Worm (Caenorhabditis elegans) whole organism, L4 larva: ENCODE data around the gene ama-1.

Experiments used
- aha-1 ChIP-seq: fragments of 150-350 bp; peaks from one replicate; lab custom pipeline; 2014; ENCODE audit warnings: missing biosample characterization, missing genetic modification characterization
- ama-1 ChIP-seq: fragments of 150-350 bp; optimal IDR thresholded peaks from 2 replicates; lab custom pipeline; 2014; ENCODE audit warnings: inconsistent platforms, mixed read lengths
- dmd-8 ChIP-seq: fragments of 200-800 bp; sonication (Bioruptor generic); IDR thresholded peaks from 2 replicates; pipeline ENCODE4 v1.3.6; 2022; ENCODE audit warnings: missing genetic modification characterization, missing compliant biosample characterization
- egl-27 ChIP-seq: sonication (generic microtip); optimal IDR thresholded peaks from 3 replicates; lab custom pipeline; 2017; ENCODE audit warnings: missing biosample characterization, missing genetic modification reagents, missing genetic modification characterization
- fos-1 ChIP-seq: fragments of 150-350 bp; optimal IDR thresholded peaks from 2 replicates; lab custom pipeline; 2014; ENCODE audit warnings: missing biosample characterization, missing genetic modification characterization
- lim-7 ChIP-seq: fragments of 200-800 bp; sonication (Bioruptor generic); IDR thresholded peaks from 2 replicates; pipeline ENCODE4 v1.3.6; 2022; ENCODE audit warnings: missing genetic modification characterization, missing compliant biosample characterization
- lin-38 ChIP-seq: fragments of 200-800 bp; sonication (Bioruptor generic); IDR thresholded peaks from 2 replicates; pipeline ENCODE4 v1.3.6; 2022; ENCODE audit warnings: missing genetic modification reagents, missing genetic modification characterization, missing compliant biosample characterization
- lsy-2 ChIP-seq, 2 experiments: fragments of 150-350 bp in 1 of 2; sonication (generic microtip) in 1 of 2; optimal IDR thresholded peaks; 2 replicates each; lab custom pipeline; 2014 to 2017; ENCODE audit warnings: missing biosample characterization in 2 of 2, missing genetic modification characterization in 2 of 2
- mdt-29 ChIP-seq: fragments of 200-800 bp; sonication (Bioruptor generic); IDR thresholded peaks from 2 replicates; pipeline ENCODE4 v1.3.6; 2022; ENCODE audit warnings: missing genetic modification reagents, missing genetic modification characterization, missing compliant biosample characterization
- nhr-76 ChIP-seq: fragments of 150-350 bp; optimal IDR thresholded peaks from 2 replicates; lab custom pipeline; 2014; ENCODE audit warnings: missing biosample characterization, missing genetic modification characterization
- tag-97 ChIP-seq: fragments of 200-800 bp; sonication (Bioruptor generic); IDR thresholded peaks from 2 replicates; pipeline ENCODE4 v1.3.6; 2022; ENCODE audit warnings: missing genetic modification characterization, missing compliant biosample characterization
- zag-1 ChIP-seq: fragments of 150-350 bp; optimal IDR thresholded peaks from 2 replicates; lab custom pipeline; 2014; ENCODE audit warnings: missing biosample characterization, missing genetic modification characterization

- TF ChIP-seq ama-1 (lab: Kevin White, UChicago) (no peak), egl-27 (no peak), lsy-2 (tag; optimal IDR thresholded peaks at IDR 0.05; lab: Kevin White, UChicago) (no peak), aha-1 (tag; lab: Kevin White, UChicago) (peak; percentile 18), dmd-8 (GFP tag; lab: Robert Waterston, UW) (no peak), zag-1 (tag; lab: Kevin White, UChicago) (no peak), lim-7 (GFP tag; lab: Robert Waterston, UW) (no peak), fos-1 (tag; lab: Kevin White, UChicago) (no peak), lin-38 (no peak), nhr-76 (no peak), mdt-29 (GFP tag; lab: Robert Waterston, UW) (no peak), tag-97 (GFP tag; lab: Robert Waterston, UW) (no peak)
Observed at ce11 chrIV:4225851-4226250, 22.0 kb upstream of the ama-1 start, which contains the start of gene srbc-71.
